Fruit fly (Drosophila melanogaster): ENCODE results near the gene CG9592.
A peak's percentile ranks its signal among the peaks of the same experiment; 100 is the strongest.

The CG9592 gene

DNA sequence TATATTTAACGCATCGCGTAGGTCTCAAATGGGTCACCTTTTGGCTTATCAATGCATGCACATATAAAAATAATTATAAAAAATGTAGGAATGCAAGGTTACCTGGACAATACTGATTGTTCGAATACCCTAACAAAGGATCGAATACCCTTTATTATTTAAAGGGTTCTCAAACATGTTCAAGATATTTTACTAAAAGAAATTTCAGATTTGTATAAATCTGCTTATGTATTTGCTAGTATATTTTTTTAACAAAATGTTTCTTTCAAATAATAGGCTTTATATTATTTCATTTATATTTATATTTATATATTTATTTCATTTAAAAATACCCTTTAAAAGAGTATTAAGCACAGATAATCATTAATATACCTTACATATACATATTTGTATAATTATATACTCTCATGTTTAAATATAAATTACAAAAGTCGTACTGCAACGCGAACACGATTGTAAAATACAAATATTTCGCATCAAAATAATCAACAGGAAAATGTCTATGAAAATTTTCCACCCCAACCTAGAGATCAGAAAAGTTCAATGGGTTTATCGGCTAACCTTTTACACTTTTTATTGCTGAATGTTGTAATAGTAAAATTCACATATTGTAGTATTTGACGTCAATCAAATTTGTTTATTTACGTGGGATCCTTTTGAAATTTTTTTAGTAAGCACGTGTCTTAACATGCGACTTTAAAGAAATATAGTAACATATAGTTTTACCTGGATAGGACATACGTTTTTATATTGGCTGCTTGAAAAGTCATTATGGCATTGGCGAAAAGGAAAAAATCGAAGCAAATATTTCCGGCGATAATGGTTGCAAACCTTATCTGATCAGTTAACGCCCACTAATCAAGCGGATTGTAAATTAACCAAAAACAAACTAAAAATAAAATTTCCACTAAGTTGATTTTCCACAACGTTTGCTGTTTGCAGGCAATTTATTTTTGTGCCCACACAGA lies 39.4 kb downstream of the CG9592 start:
- no peak for TF ChIP-seq noc (tag; optimal IDR thresholded peaks at IDR 0.05)

DNA sequence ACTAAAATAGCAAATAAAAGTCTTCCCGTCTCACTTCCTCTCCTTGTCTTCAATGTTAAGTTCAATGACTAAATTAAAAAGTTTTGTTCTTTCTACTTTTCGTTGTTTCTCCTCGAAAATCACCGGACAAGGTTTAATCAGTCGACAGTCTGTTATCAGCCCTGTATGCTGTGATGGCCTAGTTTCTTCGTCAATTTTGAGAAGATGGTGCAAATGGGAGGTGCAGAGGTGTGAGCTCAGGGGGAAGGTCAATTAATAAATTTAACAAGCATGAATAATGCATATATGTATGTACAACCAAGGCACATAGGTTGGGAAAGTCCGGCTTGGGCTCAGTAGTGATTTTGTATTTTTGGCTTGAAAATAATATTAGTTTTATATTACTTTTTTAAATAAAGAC lies 40.4 kb downstream of the CG9592 start:
- peak; percentile 67 for TF ChIP-seq noc (tag; optimal IDR thresholded peaks at IDR 0.05)

dm6 chr3L:14558947-14559509 lies 41.4 kb downstream of the CG9592 start:
- TF ChIP-seq noc (tag; optimal IDR thresholded peaks at IDR 0.05): peak; percentile 16

- no peak for TF ChIP-seq noc (tag; optimal IDR thresholded peaks at IDR 0.05)
Measured at dm6 chr3L:14559659-14560058, 42.0 kb downstream of the CG9592 start, which contains the start of gene CG34039. Gene CG34039, plus strand, starts transcription at chr3L:14560000.

dm6 chr3L:14560664-14561063 lies 43.0 kb downstream of the CG9592 start, which contains the start of gene Lk:
Gene Lk, minus strand, starts transcription at chr3L:14560764.
- no peak for TF ChIP-seq noc (tag; optimal IDR thresholded peaks at IDR 0.05)

DNA sequence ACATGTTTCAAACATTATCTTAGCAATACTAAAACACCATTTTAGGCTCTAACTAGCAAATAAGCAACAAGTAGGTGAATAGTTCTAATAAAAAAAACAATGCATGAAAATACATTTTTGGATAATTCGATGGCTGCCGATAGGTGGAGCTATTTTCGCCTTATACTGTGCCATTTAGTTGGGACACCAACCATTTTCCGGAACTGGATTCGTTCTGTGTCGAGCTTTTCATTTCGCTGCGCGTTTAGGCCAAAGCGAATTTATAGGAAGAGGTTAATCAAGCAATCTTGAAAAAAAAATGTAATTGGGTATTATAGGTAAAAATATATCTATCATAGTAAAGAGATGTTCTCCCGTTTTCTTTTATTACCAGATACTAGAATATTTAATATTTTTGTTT lies 45.0 kb downstream of the CG9592 start:
- TF ChIP-seq noc (tag; optimal IDR thresholded peaks at IDR 0.05): no peak

DNA sequence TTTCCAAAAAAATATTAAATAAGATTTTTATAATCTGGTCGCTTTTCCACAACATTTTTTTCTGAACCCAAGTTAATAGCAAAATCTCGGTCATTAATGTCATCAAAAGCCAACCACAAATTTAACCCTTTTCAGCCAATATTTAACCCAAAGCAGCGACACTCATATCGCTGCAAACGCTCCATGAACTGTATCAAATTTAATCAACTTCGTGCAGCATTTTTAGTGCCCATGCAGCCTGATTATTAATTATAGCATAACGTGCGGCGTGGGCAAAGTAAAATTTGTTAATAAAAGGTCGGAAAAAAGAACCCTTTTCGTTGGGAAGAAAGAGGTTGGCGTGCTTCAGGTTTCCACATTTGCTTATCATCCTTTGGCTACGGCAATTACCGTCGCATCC lies 45.8 kb downstream of the CG9592 start:
- no peak for TF ChIP-seq noc (tag; optimal IDR thresholded peaks at IDR 0.05)

DNA sequence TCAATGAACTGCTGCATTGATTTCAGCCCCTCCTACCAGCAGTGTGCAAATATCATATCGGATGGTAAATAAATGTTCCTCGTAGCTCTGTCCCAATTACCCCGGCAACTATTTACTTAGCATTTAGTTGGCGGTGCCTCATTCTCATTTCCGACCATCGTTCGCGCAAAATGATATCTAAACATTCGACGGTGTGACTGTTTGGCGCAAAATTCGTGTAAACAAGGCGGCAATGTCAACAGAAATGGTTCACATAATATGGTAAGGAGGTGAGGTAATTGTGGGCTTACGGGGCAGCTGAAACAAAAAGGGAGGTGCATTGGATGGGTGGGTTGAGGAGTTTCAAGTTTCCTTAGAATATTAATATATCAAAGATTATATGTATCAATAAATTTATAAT lies 46.8 kb downstream of the CG9592 start:
- TF ChIP-seq noc (tag; optimal IDR thresholded peaks at IDR 0.05): no peak

- TF ChIP-seq noc (tag; optimal IDR thresholded peaks at IDR 0.05): no peak
Measured at dm6 chr3L:14565134-14565587, 47.5 kb downstream of the CG9592 start.

- no peak for TF ChIP-seq noc (tag; optimal IDR thresholded peaks at IDR 0.05)
Measured at dm6 chr3L:14567140-14567539, 49.5 kb downstream of the CG9592 start, which contains the start of gene CG42758. Gene CG42758, plus strand, starts transcription at chr3L:14567440.
